Fruit fly (Drosophila melanogaster) whole organism, prepupa: ENCODE results near the gene CG17959.
A peak's percentile ranks its signal among the peaks of the same experiment; 100 is the strongest.

Source experiments
- CG10631 ChIP-seq: fragments of 200-800 bp; sonication (Bioruptor generic); optimal IDR thresholded peaks from 2 replicates; lab custom pipeline; 2016; ENCODE audit warnings: missing biosample characterization, missing genetic modification characterization
- CG11294 ChIP-seq: fragments of 200-800 bp; sonication (Bioruptor generic); IDR thresholded peaks from 2 replicates; pipeline ENCODE4 v1.3.6; 2022; ENCODE audit warnings: missing biosample characterization, missing genetic modification characterization
- CG11902 ChIP-seq: fragments of 200-800 bp; sonication (Bioruptor generic); optimal IDR thresholded peaks from 3 replicates; lab custom pipeline; 2016; ENCODE audit warnings: missing biosample characterization, missing genetic modification characterization
- CG15336 ChIP-seq: fragments of 200-800 bp; sonication (Bioruptor generic); IDR thresholded peaks from 2 replicates; pipeline ENCODE4 v1.3.6; 2022; ENCODE audit warnings: missing biosample characterization, missing genetic modification characterization
- CG31627 ChIP-seq: fragments of 200-800 bp; sonication (Bioruptor generic); optimal IDR thresholded peaks from 3 replicates; lab custom pipeline; 2016; ENCODE audit warnings: missing biosample characterization, missing genetic modification characterization
- CG32006 ChIP-seq: fragments of 200-800 bp; sonication (Bioruptor generic); optimal IDR thresholded peaks from 3 replicates; lab custom pipeline; 2017; ENCODE audit warnings: missing biosample characterization, mild to moderate bottlenecking, missing genetic modification characterization
- CG3919 ChIP-seq: fragments of 200-800 bp; sonication (Bioruptor generic); optimal IDR thresholded peaks from 3 replicates; lab custom pipeline; 2016; ENCODE audit warnings: missing biosample characterization, missing genetic modification characterization
- CG6163 ChIP-seq: fragments of 200-800 bp; sonication (Bioruptor generic); IDR thresholded peaks from 3 replicates; pipeline ENCODE4 v1.3.6; 2022; ENCODE audit warnings: missing biosample characterization, missing genetic modification characterization
- CG6808 ChIP-seq: fragments of 200-800 bp; sonication (Bioruptor generic); optimal IDR thresholded peaks from 3 replicates; lab custom pipeline; 2017; ENCODE audit warnings: missing biosample characterization, missing genetic modification characterization, mild to moderate bottlenecking, moderate library complexity, missing genetic modification reagents
- CG6854 ChIP-seq: fragments of 200-800 bp; sonication (Bioruptor generic); optimal IDR thresholded peaks from 2 replicates; lab custom pipeline; 2017; ENCODE audit warnings: missing biosample characterization, mild to moderate bottlenecking, missing genetic modification characterization
- CG8319 ChIP-seq: fragments of 200-800 bp; sonication (Bioruptor generic); optimal IDR thresholded peaks from 3 replicates; lab custom pipeline; 2016; ENCODE audit warnings: missing biosample characterization, missing genetic modification characterization
- CG8632 ChIP-seq: fragments of 200-800 bp; sonication (Bioruptor generic); optimal IDR thresholded peaks from 3 replicates; lab custom pipeline; 2016; ENCODE audit warnings: missing biosample characterization, missing genetic modification characterization
- CG9139 ChIP-seq: fragments of 200-800 bp; sonication (Bioruptor generic); optimal IDR thresholded peaks from 3 replicates; lab custom pipeline; 2017; ENCODE audit warnings: missing biosample characterization, mild to moderate bottlenecking, missing genetic modification characterization
- Eip78C ChIP-seq: fragments of 200-800 bp; sonication (Bioruptor generic); peaks from one replicate; lab custom pipeline; 2016; ENCODE audit warnings: missing biosample characterization, missing genetic modification characterization
- Ets21C ChIP-seq: fragments of 200-800 bp; sonication (Bioruptor generic); optimal IDR thresholded peaks from 3 replicates; lab custom pipeline; 2016; ENCODE audit warnings: missing biosample characterization, missing genetic modification characterization
- Ets96B ChIP-seq: fragments of 200-800 bp; optimal IDR thresholded peaks from 2 replicates; lab custom pipeline; 2019; ENCODE audit warnings: missing biosample characterization, mild to moderate bottlenecking, missing genetic modification characterization, moderate library complexity
- Hr38 ChIP-seq: sonication (Bioruptor generic); optimal IDR thresholded peaks from 2 replicates; lab custom pipeline; 2016; ENCODE audit warnings: missing biosample characterization, missing genetic modification characterization
- Hr39 ChIP-seq: fragments of 200-800 bp; sonication (Bioruptor generic); optimal IDR thresholded peaks from 2 replicates; lab custom pipeline; 2016; ENCODE audit warnings: missing biosample characterization, missing genetic modification characterization
- Hr4 ChIP-seq: fragments of 200-800 bp; sonication (Bioruptor generic); optimal IDR thresholded peaks from 3 replicates; lab custom pipeline; 2016; ENCODE audit warnings: missing biosample characterization, missing genetic modification characterization
- Lpt ChIP-seq: fragments of 200-800 bp; sonication (Bioruptor generic); optimal IDR thresholded peaks from 3 replicates; lab custom pipeline; 2016; ENCODE audit warnings: missing biosample characterization, missing genetic modification characterization
- Met ChIP-seq: fragments of 200-800 bp; sonication (Bioruptor generic); optimal IDR thresholded peaks from 3 replicates; lab custom pipeline; 2016; ENCODE audit warnings: missing biosample characterization, missing genetic modification characterization
- Smox ChIP-seq: fragments of 200-800 bp; sonication (Bioruptor generic); optimal IDR thresholded peaks from 3 replicates; lab custom pipeline; 2016; ENCODE audit warnings: missing biosample characterization, missing genetic modification characterization
- Sox102F ChIP-seq: fragments of 200-800 bp; sonication (Bioruptor generic); optimal IDR thresholded peaks from 2 replicates; lab custom pipeline; 2016; ENCODE audit warnings: missing biosample characterization, mild to moderate bottlenecking, missing genetic modification characterization
- achi ChIP-seq: fragments of 200-800 bp; sonication (Bioruptor generic); optimal IDR thresholded peaks from 3 replicates; lab custom pipeline; 2016; ENCODE audit warnings: missing biosample characterization, missing genetic modification characterization
- acj6 ChIP-seq: fragments of 200-800 bp; sonication (Bioruptor generic); optimal IDR thresholded peaks from 3 replicates; lab custom pipeline; 2016; ENCODE audit warnings: missing biosample characterization, missing genetic modification characterization
- cyc ChIP-seq: fragments of 200-800 bp; sonication (Bioruptor generic); optimal IDR thresholded peaks from 3 replicates; lab custom pipeline; 2016; ENCODE audit warnings: missing biosample characterization, missing genetic modification characterization
- eg ChIP-seq: fragments of 200-800 bp; sonication (Bioruptor generic); IDR thresholded peaks from 3 replicates; pipeline ENCODE4 v1.3.6; 2022; ENCODE audit warnings: missing biosample characterization, missing genetic modification characterization
- esn ChIP-seq: fragments of 200-800 bp; sonication (Bioruptor generic); optimal IDR thresholded peaks from 2 replicates; lab custom pipeline; 2016; ENCODE audit warnings: missing biosample characterization, mild to moderate bottlenecking, missing genetic modification characterization, moderate library complexity
- fd59A ChIP-seq: fragments of 200-800 bp; sonication (Bioruptor generic); optimal IDR thresholded peaks from 2 replicates; lab custom pipeline; 2017; ENCODE audit warnings: missing biosample characterization, mild to moderate bottlenecking, missing genetic modification characterization, missing genetic modification reagents
- fkh ChIP-seq: fragments of 200-800 bp; sonication (Bioruptor generic); optimal IDR thresholded peaks from 3 replicates; lab custom pipeline; 2017; ENCODE audit warnings: missing biosample characterization, mild to moderate bottlenecking, missing genetic modification characterization, moderate library complexity
- lz ChIP-seq: fragments of 200-800 bp; sonication (Bioruptor generic); optimal IDR thresholded peaks from 3 replicates; lab custom pipeline; 2016; ENCODE audit warnings: missing biosample characterization, missing genetic modification characterization
- pdm3 ChIP-seq: fragments of 200-800 bp; sonication (Bioruptor generic); optimal IDR thresholded peaks from 3 replicates; lab custom pipeline; 2016; ENCODE audit warnings: missing biosample characterization, missing genetic modification characterization
- salr ChIP-seq, 2 experiments: fragments of 200-800 bp; sonication (Bioruptor generic); optimal IDR thresholded peaks; 3 replicates each; lab custom pipeline; 2016 to 2018; ENCODE audit warnings: missing biosample characterization in 2 of 2, missing genetic modification characterization in 2 of 2, mild to moderate bottlenecking in 1 of 2
- spab ChIP-seq: fragments of 200-800 bp; sonication (Bioruptor generic); optimal IDR thresholded peaks from 2 replicates; lab custom pipeline; 2017; ENCODE audit warnings: missing biosample characterization, mild to moderate bottlenecking, missing genetic modification characterization, missing genetic modification reagents
- ss ChIP-seq, 2 experiments: fragments of 200-800 bp; sonication (Bioruptor generic); optimal IDR thresholded peaks; 2 replicates in 1 of 2; 3 replicates in 1 of 2; lab custom pipeline; 2017 to 2018; ENCODE audit warnings: mild to moderate bottlenecking in 2 of 2, missing biosample characterization in 2 of 2, missing genetic modification characterization in 2 of 2, moderate library complexity in 1 of 2
- svp ChIP-seq: fragments of 200-800 bp; sonication (Bioruptor generic); peaks from one replicate; lab custom pipeline; 2016; ENCODE audit warnings: missing biosample characterization, missing genetic modification characterization
- topi ChIP-seq: fragments of 200-800 bp; sonication (Bioruptor generic); optimal IDR thresholded peaks from 3 replicates; lab custom pipeline; 2016; ENCODE audit warnings: missing biosample characterization, missing genetic modification characterization
- vri ChIP-seq: fragments of 200-800 bp; sonication (Bioruptor generic); optimal IDR thresholded peaks from 3 replicates; lab custom pipeline; 2016; ENCODE audit warnings: missing biosample characterization, mild to moderate bottlenecking, missing genetic modification characterization

The CG17959 gene

dm6 chrX:2919742-2920141, 27.2 kb upstream of the CG17959 start, which contains the start of gene CG3588:
Gene CG3588 (plus strand): TSS chrX:2919770.
- no peak for TF ChIP-seq CG11294 (GFP tag; lab: Robert Waterston, UW)
- no peak for TF ChIP-seq CG6808
- TF ChIP-seq spab (GFP tag; lab: Kevin White, UChicago) = no peak
- no peak for TF ChIP-seq achi (GFP tag; lab: Kevin White, UChicago)
- TF ChIP-seq Met = peak; percentile 3
- TF ChIP-seq acj6 (GFP tag; lab: Kevin White, UChicago) = no peak
- TF ChIP-seq CG31627 (GFP tag; lab: Kevin White, UChicago) = peak; percentile 36
- peak; percentile 53 for TF ChIP-seq svp
- no peak for TF ChIP-seq Hr38
- TF ChIP-seq Hr39 = peak; percentile 40
- TF ChIP-seq Eip78C = peak; percentile 57
- 0 out of 3 replicates have a peak, but pooled peaks have one; percentile 26 for TF ChIP-seq eg (GFP tag; lab: Robert Waterston, UW)
- peak; percentile 26 for TF ChIP-seq lz
- TF ChIP-seq topi (GFP tag; lab: Kevin White, UChicago) = peak; percentile 40
- TF ChIP-seq vri (GFP tag; lab: Kevin White, UChicago) = peak; percentile 4
- TF ChIP-seq cyc (GFP tag; lab: Kevin White, UChicago) = peak; percentile 25
- no peak for TF ChIP-seq Hr4
- no peak for TF ChIP-seq CG32006 (GFP tag; lab: Kevin White, UChicago)
- TF ChIP-seq CG6163 (GFP tag; lab: Robert Waterston, UW) = no peak
- TF ChIP-seq CG8632 = no peak
- TF ChIP-seq Ets21C (GFP tag; lab: Kevin White, UChicago) = peak; percentile 22
- TF ChIP-seq CG15336 (GFP tag; lab: Robert Waterston, UW) = no peak
- no peak for TF ChIP-seq Smox (GFP tag; lab: Kevin White, UChicago)
- no peak for TF ChIP-seq pdm3 (GFP tag; lab: Kevin White, UChicago)
- TF ChIP-seq fkh = no peak
- TF ChIP-seq CG8319 (GFP tag; lab: Kevin White, UChicago) = no peak
- TF ChIP-seq Ets96B (tag; lab: Kevin White, UChicago) = no peak
- peak; percentile 3 for TF ChIP-seq CG11902

- TF ChIP-seq CG6808 = no peak
- no peak for TF ChIP-seq CG8632
- no peak for TF ChIP-seq esn (GFP tag; lab: Kevin White, UChicago)
- no peak for TF ChIP-seq Ets96B (tag; lab: Kevin White, UChicago)
- no peak for TF ChIP-seq fd59A
- TF ChIP-seq CG15336 (GFP tag; lab: Robert Waterston, UW) = no peak
- TF ChIP-seq CG6854 = no peak
- no peak for TF ChIP-seq cyc (GFP tag; lab: Kevin White, UChicago)
- no peak for TF ChIP-seq ss (GFP tag; optimal IDR thresholded peaks at IDR 0.05; lab: Kevin White, UChicago)
- no peak for TF ChIP-seq Sox102F
- TF ChIP-seq svp = no peak
- TF ChIP-seq CG10631 (GFP tag; lab: Kevin White, UChicago) = no peak
- no peak for TF ChIP-seq Hr38
These were observed 19.7 kb upstream of the CG17959 start, which contains the start of gene CG14424 for dm6 chrX:2927158-2927557. Gene CG14424 (minus strand): TSS chrX:2927258.

- TF ChIP-seq lz (no peak), CG9139 (GFP tag; lab: Kevin White, UChicago) (no peak), esn (GFP tag; lab: Kevin White, UChicago) (no peak), CG6854 (no peak), Smox (GFP tag; lab: Kevin White, UChicago) (no peak), CG8319 (GFP tag; lab: Kevin White, UChicago) (no peak), salr (GFP tag; optimal IDR thresholded peaks at IDR 0.05; lab: Kevin White, UChicago) (no peak), CG3919 (no peak), Lpt (no peak)
These were observed 17.4 kb upstream of the CG17959 start, which contains the start of gene CG32793 for dm6 chrX:2929496-2929895. Gene CG32793 (plus strand): TSS chrX:2929796.
